Fruit fly (Drosophila melanogaster): ENCODE data around the gene hop.

dm6 chrX:11367783-11368509 lies at the start of gene hop, which contains the start of gene Tim8:
- peak; percentile 76 for TF ChIP-seq fkh (GFP tag; optimal IDR thresholded peaks at IDR 0.05)
- no peak for TF ChIP-seq fd59A (GFP tag; optimal IDR thresholded peaks at IDR 0.05)
- TF ChIP-seq Blimp-1 (GFP tag; optimal IDR thresholded peaks at IDR 0.05), result no peak
- TF ChIP-seq OdsH (GFP tag; optimal IDR thresholded peaks at IDR 0.05), result no peak
- no peak for TF ChIP-seq svp (GFP tag)
- TF ChIP-seq CG6854 (GFP tag; optimal IDR thresholded peaks at IDR 0.05), result no peak
- no peak for TF ChIP-seq CG6163 (GFP tag; IDR thresholded peaks at IDR 0.05)
- no peak for TF ChIP-seq Ets96B (tag; optimal IDR thresholded peaks at IDR 0.05)
- no peak for TF ChIP-seq Eip75B (GFP tag; optimal IDR thresholded peaks at IDR 0.05)

Measured in whole organism, prepupa.